Fruit fly (Drosophila melanogaster): ENCODE data around the gene bbx.

DNA sequence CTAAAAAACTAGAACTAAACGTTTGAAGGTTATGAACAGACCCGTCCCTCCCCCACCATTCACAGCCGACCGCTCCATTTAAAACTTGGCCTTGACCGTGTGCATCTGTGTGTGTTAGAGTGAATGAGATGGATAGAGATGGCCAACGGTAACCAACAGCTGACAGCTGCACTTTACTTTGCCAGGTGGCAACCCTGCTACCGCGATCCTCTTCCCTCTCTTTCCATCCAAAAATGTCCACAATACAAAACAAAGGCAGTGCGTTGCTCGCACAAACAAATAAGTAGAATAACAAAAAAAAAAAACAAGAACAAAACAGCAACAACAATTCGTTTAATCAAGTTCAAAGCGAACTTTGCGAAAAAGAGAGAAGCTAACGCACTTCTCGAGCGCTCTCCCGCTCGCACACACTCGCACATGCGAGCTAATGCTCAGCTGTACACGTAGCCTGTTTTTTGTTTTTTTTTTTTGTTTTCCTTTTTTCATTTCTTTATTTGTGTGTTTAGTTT, 5.6 kb downstream of the bbx start:
- TF ChIP-seq CTCF (optimal IDR thresholded peaks at IDR 0.05) (no peak), CG8478 (optimal IDR thresholded peaks at IDR 0.05) (no peak)
